Worm (Caenorhabditis elegans) whole organism, late embryonic: Measurements from ENCODE around the gene rdl-1.

ENCODE experiments used
- C08G9.2 ChIP-seq: sonication (generic microtip); optimal IDR thresholded peaks from 2 replicates; lab custom pipeline; 2016; ENCODE audit warnings: mild to moderate bottlenecking, missing genetic modification characterization, moderate library complexity, missing compliant biosample characterization
- F13H6.1 ChIP-seq: sonication (generic microtip); optimal IDR thresholded peaks from 2 replicates; lab custom pipeline; 2016; ENCODE audit warnings: missing genetic modification characterization, missing compliant biosample characterization
- K02D7.2 ChIP-seq: sonication (generic microtip); optimal IDR thresholded peaks from 2 replicates; lab custom pipeline; 2017; ENCODE audit warnings: mild to moderate bottlenecking, missing genetic modification characterization, missing compliant biosample characterization
- K09A11.1 ChIP-seq: sonication (generic microtip); optimal IDR thresholded peaks from 2 replicates; lab custom pipeline; 2017; ENCODE audit warnings: antibody characterized with exemption, mild to moderate bottlenecking, missing genetic modification characterization, missing compliant biosample characterization; ENCODE audit not compliant: insufficient read depth
- T23F11.4 ChIP-seq: fragments of 200-800 bp; sonication (Bioruptor generic); optimal IDR thresholded peaks from 2 replicates; lab custom pipeline; 2018; ENCODE audit warnings: mild to moderate bottlenecking, missing genetic modification characterization, missing compliant biosample characterization
- Y22D7AL.16 ChIP-seq: sonication (generic microtip); optimal IDR thresholded peaks from 2 replicates; lab custom pipeline; 2016; ENCODE audit warnings: missing genetic modification characterization, missing compliant biosample characterization
- ahr-1 ChIP-seq: sonication (generic microtip); optimal IDR thresholded peaks from 2 replicates; lab custom pipeline; 2016; ENCODE audit warnings: missing genetic modification characterization, missing compliant biosample characterization
- ama-1 ChIP-seq: fragments of 150-350 bp; optimal IDR thresholded peaks from 2 replicates; lab custom pipeline; 2014
- ceh-22 ChIP-seq: sonication (generic microtip); optimal IDR thresholded peaks from 2 replicates; lab custom pipeline; 2017; ENCODE audit warnings: missing biosample characterization, missing genetic modification characterization
- ceh-31 ChIP-seq: sonication (generic microtip); optimal IDR thresholded peaks from 2 replicates; lab custom pipeline; 2016; ENCODE audit warnings: missing genetic modification characterization, missing compliant biosample characterization
- ceh-34 ChIP-seq: sonication (generic microtip); optimal IDR thresholded peaks from 2 replicates; lab custom pipeline; 2016; ENCODE audit warnings: mild to moderate bottlenecking, missing genetic modification characterization, missing compliant biosample characterization
- ceh-48 ChIP-seq: sonication (generic microtip); optimal IDR thresholded peaks from 2 replicates; lab custom pipeline; 2016; ENCODE audit warnings: missing genetic modification characterization, inconsistent platforms, missing compliant biosample characterization
- ceh-6 ChIP-seq: fragments of 200-800 bp; sonication (Bioruptor generic); optimal IDR thresholded peaks from 2 replicates; lab custom pipeline; 2018; ENCODE audit warnings: mild to moderate bottlenecking, missing genetic modification characterization, missing compliant biosample characterization
- ceh-9 ChIP-seq: sonication (generic microtip); optimal IDR thresholded peaks from 2 replicates; lab custom pipeline; 2016; ENCODE audit warnings: mild to moderate bottlenecking, missing genetic modification characterization, inconsistent platforms, missing compliant biosample characterization
- dmd-4 ChIP-seq: sonication (generic microtip); optimal IDR thresholded peaks from 2 replicates; lab custom pipeline; 2016; ENCODE audit warnings: borderline replicate concordance, missing genetic modification characterization, missing compliant biosample characterization
- elt-2 ChIP-seq: sonication (generic microtip); optimal IDR thresholded peaks from 2 replicates; lab custom pipeline; 2016; ENCODE audit warnings: missing genetic modification reagents, missing genetic modification characterization, missing compliant biosample characterization
- eyg-1 ChIP-seq: sonication (generic microtip); optimal IDR thresholded peaks from 2 replicates; lab custom pipeline; 2016; ENCODE audit warnings: missing genotype, missing genetic modification characterization, missing compliant biosample characterization
- fkh-6 ChIP-seq: sonication (generic microtip); optimal IDR thresholded peaks from 2 replicates; lab custom pipeline; 2016; ENCODE audit warnings: missing genetic modification characterization, missing compliant biosample characterization
- hlh-13 ChIP-seq: fragments of 200-800 bp; sonication (Bioruptor generic); optimal IDR thresholded peaks from 2 replicates; lab custom pipeline; 2018; ENCODE audit warnings: mild to moderate bottlenecking, missing genetic modification characterization, missing compliant biosample characterization
- hlh-30 ChIP-seq: sonication (generic microtip); optimal IDR thresholded peaks from 2 replicates; lab custom pipeline; 2017; ENCODE audit warnings: antibody characterized with exemption, missing genetic modification characterization, missing compliant biosample characterization; ENCODE audit not compliant: insufficient read depth
- lim-6 ChIP-seq: sonication (generic microtip); optimal IDR thresholded peaks from 2 replicates; lab custom pipeline; 2016; ENCODE audit warnings: missing genetic modification characterization, missing compliant biosample characterization
- lin-11 ChIP-seq: fragments of 200-800 bp; sonication (Bioruptor generic); optimal IDR thresholded peaks from 2 replicates; lab custom pipeline; 2018; ENCODE audit warnings: mild to moderate bottlenecking, missing genetic modification characterization, missing compliant biosample characterization
- mec-3 ChIP-seq: sonication (generic microtip); optimal IDR thresholded peaks from 2 replicates; lab custom pipeline; 2016; ENCODE audit warnings: borderline replicate concordance, missing genetic modification characterization, missing compliant biosample characterization
- nfya-1 ChIP-seq: sonication (generic microtip); optimal IDR thresholded peaks from 2 replicates; lab custom pipeline; 2017; ENCODE audit warnings: missing genetic modification characterization, mild to moderate bottlenecking, missing compliant biosample characterization, antibody characterized with exemption, moderate library complexity
- npax-4 ChIP-seq: sonication (generic microtip); optimal IDR thresholded peaks from 2 replicates; lab custom pipeline; 2016; ENCODE audit warnings: missing genetic modification characterization, missing compliant biosample characterization
- pat-9 ChIP-seq: fragments of 200-800 bp; sonication (Bioruptor generic); optimal IDR thresholded peaks from 2 replicates; lab custom pipeline; 2018; ENCODE audit warnings: mild to moderate bottlenecking, missing genetic modification characterization, moderate library complexity, missing compliant biosample characterization
- ref-2 ChIP-seq: sonication (generic microtip); optimal IDR thresholded peaks from 2 replicates; lab custom pipeline; 2016; ENCODE audit warnings: missing genetic modification characterization, missing compliant biosample characterization
- ttx-3 ChIP-seq: sonication (generic microtip); optimal IDR thresholded peaks from 2 replicates; lab custom pipeline; 2016; ENCODE audit warnings: missing genetic modification reagents, missing genetic modification characterization, missing compliant biosample characterization
- unc-3 ChIP-seq, 2 experiments: fragments of 200-800 bp in 1 of 2; sonication (Bioruptor generic) in 1 of 2; sonication (generic microtip) in 1 of 2; conservative IDR thresholded peaks in 1 of 2; optimal IDR thresholded peaks in 1 of 2; 2 replicates each; pipeline versions ENCODE4 v1.3.6 to Lab custom; 2016 to 2022; ENCODE audit warnings: missing compliant biosample characterization in 2 of 2, missing genetic modification characterization in 2 of 2, missing genetic modification reagents in 1 of 2
- unc-42 ChIP-seq: sonication (generic microtip); optimal IDR thresholded peaks from 2 replicates; lab custom pipeline; 2016; ENCODE audit warnings: missing genotype, missing genetic modification characterization, missing compliant biosample characterization
- unc-55 ChIP-seq: sonication (generic microtip); optimal IDR thresholded peaks from 2 replicates; lab custom pipeline; 2017; ENCODE audit warnings: missing biosample characterization, missing genetic modification reagents, missing genetic modification characterization
- unc-86 ChIP-seq: sonication (generic microtip); optimal IDR thresholded peaks from 2 replicates; lab custom pipeline; 2016; ENCODE audit warnings: missing genetic modification characterization, missing compliant biosample characterization
- zip-5 ChIP-seq: sonication (generic microtip); optimal IDR thresholded peaks from 2 replicates; lab custom pipeline; 2016; ENCODE audit warnings: missing genetic modification characterization, missing compliant biosample characterization

Gene rdl-1

ce11 chrIV:7763748-7764147 lies 6.3 kb downstream of the rdl-1 start, which contains the start of the genes C46A5.6 and C46A5.1:
Gene C46A5.6, minus strand, starts transcription at chrIV:7763848.
Gene C46A5.1, plus strand, starts transcription at chrIV:7763931.
- TF ChIP-seq nfya-1 (tag; lab: Kevin White, UChicago) = no peak
- TF ChIP-seq dmd-4 = no peak
- no peak for TF ChIP-seq K02D7.2 (tag; lab: Kevin White, UChicago)
- no peak for TF ChIP-seq zip-5 (tag; lab: Kevin White, UChicago)
- TF ChIP-seq lin-11 (tag; lab: Kevin White, UChicago) = no peak
- no peak for TF ChIP-seq ref-2 (tag; lab: Kevin White, UChicago)
- no peak for TF ChIP-seq ahr-1 (tag; lab: Kevin White, UChicago)

- no peak for TF ChIP-seq unc-42 (tag; lab: Kevin White, UChicago)
- TF ChIP-seq ama-1 (lab: Kevin White, UChicago) = no peak
- no peak for TF ChIP-seq unc-3 (GFP tag; conservative IDR thresholded peaks at IDR 0.05; lab: Robert Waterston, UW)
- no peak for TF ChIP-seq unc-3 (tag; optimal IDR thresholded peaks at IDR 0.05; lab: Kevin White, UChicago)
- TF ChIP-seq ceh-6 = no peak
- no peak for TF ChIP-seq C08G9.2 (tag; lab: Kevin White, UChicago)
- TF ChIP-seq lim-6 (tag; lab: Kevin White, UChicago) = no peak
- TF ChIP-seq ceh-22 (tag; lab: Kevin White, UChicago) = no peak
- no peak for TF ChIP-seq ceh-34 (tag; lab: Kevin White, UChicago)
- TF ChIP-seq npax-4 (tag; lab: Kevin White, UChicago) = no peak
- no peak for TF ChIP-seq Y22D7AL.16 (tag; lab: Kevin White, UChicago)
- TF ChIP-seq hlh-13 (GFP tag; lab: Kevin White, UChicago) = no peak
- TF ChIP-seq unc-55 (GFP tag; lab: Kevin White, UChicago) = no peak
- no peak for TF ChIP-seq fkh-6
- TF ChIP-seq ceh-31 (tag; lab: Kevin White, UChicago) = no peak
- no peak for TF ChIP-seq pat-9 (tag; lab: Kevin White, UChicago)
- no peak for TF ChIP-seq eyg-1 (tag; lab: Kevin White, UChicago)
Observed at ce11 chrIV:7760117-7760516, 9.9 kb downstream of the rdl-1 start, which contains the start of gene del-7. Gene del-7, plus strand, starts transcription at chrIV:7760417.

ce11 chrIV:7759527-7759926 lies 10.5 kb downstream of the rdl-1 start, which contains the start of gene dsb-3:
Gene dsb-3, minus strand, starts transcription at chrIV:7759627.
- TF ChIP-seq T23F11.4 (GFP tag; lab: Kevin White, UChicago) (no peak), K09A11.1 (tag; lab: Kevin White, UChicago) (no peak), ceh-48 (no peak), unc-86 (tag; lab: Kevin White, UChicago) (no peak), ttx-3 (no peak)

- TF ChIP-seq unc-86 (tag; lab: Kevin White, UChicago) = no peak
- no peak for TF ChIP-seq hlh-30 (tag; lab: Kevin White, UChicago)
- no peak for TF ChIP-seq ceh-9
- no peak for TF ChIP-seq ama-1 (lab: Kevin White, UChicago)
- TF ChIP-seq zip-5 (tag; lab: Kevin White, UChicago) = no peak
- TF ChIP-seq elt-2 (tag; lab: Kevin White, UChicago) = no peak
Observed at ce11 chrIV:7757245-7757644, 12.8 kb downstream of the rdl-1 start, which contains the start of gene C46A5.4. Gene C46A5.4, minus strand, starts transcription at chrIV:7757345.

- TF ChIP-seq mec-3 (tag; lab: Kevin White, UChicago) (peak; percentile 56), ceh-9 (no peak), ttx-3 (no peak), F13H6.1 (tag; lab: Kevin White, UChicago) (no peak)
Observed at ce11 chrIV:7754114-7754513, 15.9 kb downstream of the rdl-1 start.
